Worm (Caenorhabditis elegans): ENCODE data around the gene M01D1.12.
"Not testable (repeated sequence)": the region's sequence is repeated elsewhere in the genome, so short reads cannot be mapped to it uniquely, and the experiment has no call there.

The M01D1.12 gene

DNA sequence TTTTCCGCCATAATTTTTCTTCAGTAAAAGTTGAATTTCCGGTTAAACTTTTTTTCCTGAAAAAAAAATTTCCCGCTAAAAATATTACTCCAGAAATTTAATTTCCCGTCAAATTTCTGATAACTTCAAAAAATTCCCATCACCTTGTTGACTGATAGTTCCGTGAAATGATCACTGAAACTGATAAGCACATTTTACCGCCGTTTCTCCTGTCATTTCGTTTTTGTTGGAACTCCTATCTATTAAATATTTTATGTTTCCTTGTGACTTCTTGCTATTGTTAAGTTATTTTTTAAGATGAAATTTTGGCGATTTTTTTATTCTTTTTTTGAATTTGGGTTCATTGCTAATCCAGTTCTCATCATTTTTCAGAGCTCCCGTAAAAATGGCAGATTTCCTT, 1.8 kb downstream of the M01D1.12 start, which contains the start of gene math-34:
Gene math-34 (plus strand): TSS at position 371 of the 400 bp plus-strand sequence.
- peak; percentile 23 for TF ChIP-seq fos-1 (tag; optimal IDR thresholded peaks at IDR 0.05)
- no peak for TF ChIP-seq sem-4 (tag; optimal IDR thresholded peaks at IDR 0.05)

DNA sequence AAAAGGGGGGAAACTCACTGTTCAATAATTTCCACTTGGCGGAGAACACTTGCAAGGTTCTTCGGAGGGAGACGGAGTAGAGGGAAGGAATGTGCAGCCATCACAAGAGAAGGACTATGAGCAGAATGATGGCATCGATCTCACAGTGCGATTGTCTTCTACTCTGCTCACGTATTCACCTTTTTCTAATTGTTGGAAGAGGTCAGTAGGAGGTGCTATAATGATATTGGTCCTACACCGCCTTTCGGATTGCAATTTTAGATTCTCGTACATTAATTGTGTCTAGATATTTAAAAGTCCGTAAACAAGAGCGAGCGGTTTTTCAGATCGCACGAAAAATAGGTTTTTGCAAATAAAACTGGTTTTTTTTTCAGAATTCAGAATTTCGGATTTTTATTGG, 13.7 kb downstream of the M01D1.12 start, which contains the start of gene fbxb-39:
Gene fbxb-39 (minus strand): TSS at position 101 of the 400 bp plus-strand sequence.
- TF ChIP-seq elt-1 (tag; optimal IDR thresholded peaks at IDR 0.05), result no peak
- TF ChIP-seq peb-1 (tag; optimal IDR thresholded peaks at IDR 0.05), result no peak
- no peak for TF ChIP-seq lsy-2 (tag; optimal IDR thresholded peaks at IDR 0.05)
- no peak for TF ChIP-seq nhr-21 (tag; optimal IDR thresholded peaks at IDR 0.05)
- no peak for TF ChIP-seq C34F6.9 (tag; optimal IDR thresholded peaks at IDR 0.05)
- no peak for TF ChIP-seq nhr-23 (tag; optimal IDR thresholded peaks at IDR 0.05)
- no peak for TF ChIP-seq elt-3 (tag; optimal IDR thresholded peaks at IDR 0.05)
- TF ChIP-seq nhr-25 (tag; optimal IDR thresholded peaks at IDR 0.05), result no peak
- no peak for TF ChIP-seq snpc-4 (tag; optimal IDR thresholded peaks at IDR 0.05)
- TF ChIP-seq nhr-129 (tag; optimal IDR thresholded peaks at IDR 0.05), result no peak
- no peak for TF ChIP-seq skn-1 (tag; optimal IDR thresholded peaks at IDR 0.05)
- no peak for TF ChIP-seq blmp-1 (tag; optimal IDR thresholded peaks at IDR 0.05; ENCODE audit: insufficient read depth)
- TF ChIP-seq ztf-4 (tag; optimal IDR thresholded peaks at IDR 0.05), result no peak
- TF ChIP-seq alr-1 (tag; optimal IDR thresholded peaks at IDR 0.05), result no peak
- TF ChIP-seq lin-11 (tag; optimal IDR thresholded peaks at IDR 0.05), result no peak
- TF ChIP-seq unc-62 (GFP tag; optimal IDR thresholded peaks at IDR 0.05), result no peak
- TF ChIP-seq mbf-1 (tag; optimal IDR thresholded peaks at IDR 0.05), result no peak

DNA sequence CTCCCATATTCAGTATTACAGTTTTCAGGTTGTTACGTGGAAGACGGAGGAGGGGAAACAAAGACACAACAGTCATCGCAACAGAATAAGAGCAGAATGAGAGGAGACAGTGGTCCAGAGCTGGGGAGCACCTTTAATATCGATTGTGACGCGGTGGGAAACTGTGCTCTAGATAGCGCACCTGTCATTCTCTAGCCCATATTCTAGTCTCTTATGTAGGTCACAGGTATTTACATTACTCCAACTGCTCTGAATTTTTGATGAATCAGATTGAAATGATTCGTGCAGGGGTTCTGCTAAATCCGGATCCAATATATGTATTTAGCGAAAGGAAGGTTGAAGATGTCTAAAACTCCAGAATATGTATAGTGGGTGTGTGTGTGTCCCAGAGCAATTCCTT, 15.5 kb downstream of the M01D1.12 start, which contains the start of gene fbxb-41:
Gene fbxb-41 (minus strand): TSS at position 101 of the 400 bp plus-strand sequence.
- TF ChIP-seq ztf-1 (GFP tag; conservative IDR thresholded peaks at IDR 0.05) (no peak), zag-1 (tag; optimal IDR thresholded peaks at IDR 0.05) (no peak), lin-39 (tag; optimal IDR thresholded peaks at IDR 0.05) (no peak), nhr-11 (tag; optimal IDR thresholded peaks at IDR 0.05) (no peak), lin-11 (tag; optimal IDR thresholded peaks at IDR 0.05) (no peak), sem-4 (tag; optimal IDR thresholded peaks at IDR 0.05) (no peak), fos-1 (tag; optimal IDR thresholded peaks at IDR 0.05) (no peak), peb-1 (tag; optimal IDR thresholded peaks at IDR 0.05) (no peak), nhr-77 (tag; optimal IDR thresholded peaks at IDR 0.05) (no peak), F13H6.1 (tag; optimal IDR thresholded peaks at IDR 0.05) (no peak), alr-1 (tag; optimal IDR thresholded peaks at IDR 0.05) (no peak), nhr-129 (tag; optimal IDR thresholded peaks at IDR 0.05) (no peak), nhr-10 (tag; optimal IDR thresholded peaks at IDR 0.05) (no peak), dmd-4 (tag; optimal IDR thresholded peaks at IDR 0.05) (no peak), nhr-21 (tag; optimal IDR thresholded peaks at IDR 0.05) (no peak), ceh-82 (tag; optimal IDR thresholded peaks at IDR 0.05) (no peak)

DNA sequence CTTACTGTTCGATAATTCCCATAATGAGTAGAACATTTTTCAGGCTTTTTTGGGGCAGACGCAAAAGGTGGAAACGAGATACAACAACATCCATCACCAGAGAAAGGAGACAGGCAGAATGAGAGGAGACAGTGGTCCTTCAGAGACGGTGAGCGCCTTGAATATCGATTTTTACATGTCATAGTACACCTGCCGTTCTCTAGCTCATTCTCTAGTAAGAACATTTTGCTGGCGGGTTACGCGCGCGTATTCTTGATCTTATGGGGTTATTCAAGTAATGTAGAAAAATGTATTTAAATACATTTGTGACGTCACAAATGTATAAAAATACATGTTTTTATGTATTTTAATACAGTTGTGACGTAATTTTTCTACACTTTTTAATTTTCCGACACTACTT, 17.2 kb downstream of the M01D1.12 start, which contains the start of gene fbxb-45:
Gene fbxb-45 (minus strand): TSS at position 101 of the 400 bp plus-strand sequence.
- not testable (repeated sequence) for TF ChIP-seq elt-3 (tag; optimal IDR thresholded peaks at IDR 0.05); fos-1 (tag; optimal IDR thresholded peaks at IDR 0.05); ama-1 (optimal IDR thresholded peaks at IDR 0.05)

DNA sequence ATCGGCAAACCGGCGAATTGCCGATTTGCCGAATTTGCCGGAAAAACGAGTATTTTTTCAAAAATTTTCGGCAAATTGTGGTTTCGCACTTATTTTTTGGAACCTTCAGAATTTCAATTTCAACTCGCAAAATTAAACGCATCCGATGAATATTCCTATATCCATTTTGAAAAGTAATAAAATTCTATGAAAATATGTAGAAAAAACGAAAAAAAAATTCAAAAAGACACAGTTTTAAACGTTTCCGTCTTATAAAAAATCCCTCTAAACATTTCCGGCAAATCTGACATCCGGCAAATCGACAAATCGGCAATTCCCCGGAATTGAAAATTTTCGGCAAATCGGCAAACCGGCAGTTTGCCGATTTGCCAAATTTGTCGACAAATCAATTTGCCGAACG, 18.9 kb downstream of the M01D1.12 start, which contains the start of gene str-148:
Gene str-148 (plus strand): TSS at position 301 of the 400 bp plus-strand sequence.
- TF ChIP-seq elt-3 (tag; optimal IDR thresholded peaks at IDR 0.05) (no peak), nhr-6 (tag; optimal IDR thresholded peaks at IDR 0.05) (no peak), Y55F3AM.14 (GFP tag; optimal IDR thresholded peaks at IDR 0.05) (no peak), blmp-1 (tag; optimal IDR thresholded peaks at IDR 0.05; ENCODE audit: insufficient read depth) (no peak)

DNA sequence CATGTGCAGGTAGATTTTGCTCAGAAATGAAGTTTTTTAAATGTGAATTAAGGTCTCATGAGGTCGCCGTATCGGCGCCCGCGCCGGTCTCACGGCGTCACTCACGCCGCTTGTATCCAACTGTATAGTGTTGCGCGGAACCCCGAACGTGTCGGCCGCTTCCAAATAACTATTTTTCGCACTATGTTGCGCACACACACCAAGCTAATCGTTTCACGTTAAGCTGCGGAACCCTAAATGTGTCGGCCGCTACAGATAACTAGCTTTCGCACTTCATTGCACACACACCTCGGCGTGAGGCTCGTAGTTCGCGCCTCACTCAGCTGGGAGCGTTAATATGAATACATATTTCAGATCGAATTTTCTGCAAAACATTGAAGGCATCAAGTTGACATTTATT, 20.2 kb downstream of the M01D1.12 start:
- TF ChIP-seq egl-27 (tag; optimal IDR thresholded peaks at IDR 0.05) (no peak), nhr-10 (tag; optimal IDR thresholded peaks at IDR 0.05) (no peak), peb-1 (tag; optimal IDR thresholded peaks at IDR 0.05) (no peak), gmeb-1 (tag; optimal IDR thresholded peaks at IDR 0.05) (no peak), ZK546.5 (tag; optimal IDR thresholded peaks at IDR 0.05) (no peak), lin-39 (tag; optimal IDR thresholded peaks at IDR 0.05) (no peak), mab-5 (tag; optimal IDR thresholded peaks at IDR 0.05) (no peak), aly-2 (tag; optimal IDR thresholded peaks at IDR 0.05) (no peak), unc-55 (GFP tag; optimal IDR thresholded peaks at IDR 0.05) (no peak), crh-2 (tag; optimal IDR thresholded peaks at IDR 0.05) (no peak), elt-1 (tag; optimal IDR thresholded peaks at IDR 0.05) (no peak), lin-13 (GFP tag; optimal IDR thresholded peaks at IDR 0.05) (no peak), mbf-1 (tag; optimal IDR thresholded peaks at IDR 0.05) (no peak), skn-1 (tag; optimal IDR thresholded peaks at IDR 0.05) (no peak), nhr-6 (tag; optimal IDR thresholded peaks at IDR 0.05) (no peak), unc-62 (GFP tag; optimal IDR thresholded peaks at IDR 0.05) (no peak), lsy-2 (tag; optimal IDR thresholded peaks at IDR 0.05) (no peak)

All from whole organism, L2 larva.